Worm (Caenorhabditis elegans) whole organism, early embryonic: ENCODE results near the gene F38B6.8.

Experiments
- B0310.2 ChIP-seq: sonication (generic microtip); optimal IDR thresholded peaks from 2 replicates; lab custom pipeline; 2016; ENCODE audit warnings: mild to moderate bottlenecking, missing genetic modification characterization, missing compliant biosample characterization
- F13C5.2 ChIP-seq: sonication (generic microtip); optimal IDR thresholded peaks from 2 replicates; lab custom pipeline; 2017; ENCODE audit warnings: mild to moderate bottlenecking, missing genetic modification characterization, inconsistent platforms, missing compliant biosample characterization
- ama-1 ChIP-seq: fragments of 150-350 bp; optimal IDR thresholded peaks from 2 replicates; lab custom pipeline; 2014
- ceh-13 ChIP-seq: fragments of 200-800 bp; sonication (Bioruptor generic); optimal IDR thresholded peaks from 2 replicates; lab custom pipeline; 2018; ENCODE audit warnings: mild to moderate bottlenecking, missing genetic modification characterization, missing compliant biosample characterization
- ceh-36 ChIP-seq: sonication (generic microtip); optimal IDR thresholded peaks from 2 replicates; lab custom pipeline; 2016; ENCODE audit warnings: missing genetic modification characterization, inconsistent platforms, missing compliant biosample characterization
- flt-1 ChIP-seq: fragments of 200-800 bp; sonication (Bioruptor generic); IDR thresholded peaks from 2 replicates; pipeline ENCODE4 v1.3.6; 2022; ENCODE audit warnings: missing genetic modification characterization, missing compliant biosample characterization
- hmg-4 ChIP-seq: fragments of 200-800 bp; sonication (Bioruptor generic); optimal IDR thresholded peaks from 2 replicates; lab custom pipeline; 2018; ENCODE audit warnings: mild to moderate bottlenecking, missing genetic modification characterization, missing compliant biosample characterization
- hnd-1 ChIP-seq: sonication (generic microtip); optimal IDR thresholded peaks from 2 replicates; lab custom pipeline; 2016; ENCODE audit warnings: missing genetic modification characterization, missing compliant biosample characterization
- scrt-1 ChIP-seq: fragments of 200-800 bp; sonication (Bioruptor generic); IDR thresholded peaks from 2 replicates; pipeline ENCODE4 v1.3.6; 2022; ENCODE audit warnings: missing genetic modification characterization, missing compliant biosample characterization
- sea-1 ChIP-seq: fragments of 200-800 bp; sonication (Bioruptor generic); conservative IDR thresholded peaks from 2 replicates; pipeline ENCODE4 v1.3.6; 2022; ENCODE audit warnings: missing genetic modification characterization, missing compliant biosample characterization
- tbx-11 ChIP-seq: fragments of 200-800 bp; sonication (Bioruptor generic); IDR thresholded peaks from 2 replicates; pipeline ENCODE4 v1.3.6; 2022; ENCODE audit warnings: missing genetic modification characterization, missing compliant biosample characterization
- tbx-37 ChIP-seq: fragments of 200-800 bp; sonication (Bioruptor generic); conservative IDR thresholded peaks from 2 replicates; pipeline ENCODE4 v1.3.6; 2022; ENCODE audit warnings: missing genetic modification reagents, missing genetic modification characterization, missing compliant biosample characterization

DNA sequence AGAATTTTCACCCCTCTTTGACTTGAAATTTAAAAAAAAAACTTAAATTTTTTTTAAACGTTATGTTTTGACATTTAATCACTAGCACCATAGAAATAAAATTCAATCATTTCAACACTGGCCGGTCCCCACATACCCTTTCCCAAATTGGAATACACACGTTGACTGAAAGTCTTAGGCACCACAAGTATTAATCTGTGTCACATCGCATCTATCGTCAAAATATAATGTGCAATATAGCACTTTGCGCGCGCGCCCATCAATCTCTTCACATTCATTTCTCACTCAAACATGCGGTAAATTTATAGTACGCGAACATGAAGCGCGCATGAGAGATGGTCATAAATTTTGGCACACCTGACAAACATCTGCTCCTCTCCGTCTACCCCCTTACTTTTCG, 4.8 kb upstream of the F38B6.8 start:
- TF ChIP-seq ama-1 (lab: Kevin White, UChicago): no peak
- no peak for TF ChIP-seq F13C5.2 (tag; lab: Kevin White, UChicago)
- no peak for TF ChIP-seq flt-1 (GFP tag; lab: Robert Waterston, UW)
- TF ChIP-seq tbx-11 (GFP tag; lab: Robert Waterston, UW): no peak
- TF ChIP-seq hmg-4 (GFP tag; lab: Kevin White, UChicago): no peak
- no peak for TF ChIP-seq ceh-36
- no peak for TF ChIP-seq sea-1 (GFP tag; lab: Robert Waterston, UW)
- TF ChIP-seq B0310.2: no peak
- no peak for TF ChIP-seq hnd-1 (tag; lab: Kevin White, UChicago)
- TF ChIP-seq ceh-13: no peak
- TF ChIP-seq tbx-37: no peak
- TF ChIP-seq scrt-1: no peak
